ENCODE assay signal across 5 fruit fly cellular contexts in genomic region chr3L:6608884-6609552, dm6.
TF ChIP-seq lines count a peak whose summit lies in the region.

Gene axed, plus strand, starts transcription at chr3L:6609325.

- TF ChIP-seq CTCF in whole organism, embryonic (GFP tag; optimal IDR thresholded peaks at IDR 0.05; lab: Kevin White, UChicago), result no peak

TF ChIP-seq in whole organism, adult, 20 proteins besides CTCF, POLR2A, EP300 and RAD21 (continues in another document):
- no peak for TF ChIP-seq CG7101 (tag; optimal IDR thresholded peaks at IDR 0.05; lab: Kevin White, UChicago)
- TF ChIP-seq CG11617 (GFP tag; optimal IDR thresholded peaks at IDR 0.05; lab: Kevin White, UChicago), result peak; percentile 37
- TF ChIP-seq cnc (optimal IDR thresholded peaks at IDR 0.05; lab: Kevin White, UChicago), result no peak
- TF ChIP-seq Mnt (GFP tag; optimal IDR thresholded peaks at IDR 0.05; lab: Kevin White, UChicago), result peak; percentile 17
- no peak for TF ChIP-seq Clk (GFP tag; optimal IDR thresholded peaks at IDR 0.05; lab: Kevin White, UChicago)
- no peak for TF ChIP-seq cic (GFP tag; optimal IDR thresholded peaks at IDR 0.05; lab: Kevin White, UChicago)
- TF ChIP-seq tj (GFP tag; optimal IDR thresholded peaks at IDR 0.05; lab: Kevin White, UChicago), result no peak
- TF ChIP-seq Crg-1 (GFP tag; optimal IDR thresholded peaks at IDR 0.05; lab: Kevin White, UChicago), result no peak
- TF ChIP-seq CG1620 (GFP tag; optimal IDR thresholded peaks at IDR 0.05; lab: Kevin White, UChicago), result no peak
- TF ChIP-seq CG5204 (GFP tag; optimal IDR thresholded peaks at IDR 0.05; lab: Kevin White, UChicago), result peak; percentile 69
- peak; percentile 30 for TF ChIP-seq Hr96 (GFP tag; optimal IDR thresholded peaks at IDR 0.05; lab: Kevin White, UChicago)
- TF ChIP-seq bab1 (GFP tag; optimal IDR thresholded peaks at IDR 0.05; lab: Kevin White, UChicago), result no peak
- TF ChIP-seq toe (GFP tag; optimal IDR thresholded peaks at IDR 0.05; lab: Kevin White, UChicago), result peak; percentile 2
- peak; percentile 28 for TF ChIP-seq pad (GFP tag; optimal IDR thresholded peaks at IDR 0.05; lab: Kevin White, UChicago)
- no peak for TF ChIP-seq kay (GFP tag; lab: Kevin White, UChicago; ENCODE audit: borderline replicate concordance)
- no peak for TF ChIP-seq ovo (GFP tag; optimal IDR thresholded peaks at IDR 0.05; lab: Kevin White, UChicago)
- peak; percentile 33 for TF ChIP-seq CG7045 (GFP tag; optimal IDR thresholded peaks at IDR 0.05; lab: Kevin White, UChicago)
- TF ChIP-seq CG33017 (tag; optimal IDR thresholded peaks at IDR 0.05; lab: Kevin White, UChicago), result no peak
- TF ChIP-seq CG14711 (tag; optimal IDR thresholded peaks at IDR 0.05; lab: Kevin White, UChicago), result peak; percentile 6

TF ChIP-seq in whole organism, embryonic, 481 proteins besides CTCF, POLR2A, EP300 and RAD21 (continues in another document):
- TF ChIP-seq Chrac-16 (GFP tag; optimal IDR thresholded peaks at IDR 0.05; lab: Kevin White, UChicago) (no peak), en (GFP tag; optimal IDR thresholded peaks at IDR 0.05; lab: Kevin White, UChicago) (no peak), CG16813 (GFP tag; IDR thresholded peaks at IDR 0.05; lab: Robert Waterston, UW; ENCODE audit: partially characterized antibody) (no peak), Bdp1 (GFP tag; optimal IDR thresholded peaks at IDR 0.05; lab: Kevin White, UChicago) (no peak), Dfd (GFP tag; optimal IDR thresholded peaks at IDR 0.05; lab: Kevin White, UChicago) (no peak), tap (tag; optimal IDR thresholded peaks at IDR 0.05; lab: Kevin White, UChicago) (no peak), CG17829 (tag; optimal IDR thresholded peaks at IDR 0.05; lab: Kevin White, UChicago) (no peak), chm (GFP tag; IDR thresholded peaks at IDR 0.05; lab: Robert Waterston, UW) (no peak), CG9932 (GFP tag; IDR thresholded peaks at IDR 0.05; lab: Robert Waterston, UW) (0 out of 2 replicates have a peak, but pooled peaks have one; percentile 11), Adf1 (GFP tag; IDR thresholded peaks at IDR 0.05; lab: Robert Waterston, UW) (no peak), CG6689 (GFP tag; IDR thresholded peaks at IDR 0.05; lab: Robert Waterston, UW) (no peak), CG8290 (GFP tag; optimal IDR thresholded peaks at IDR 0.05; lab: Kevin White, UChicago) (no peak), CG8290 (tag; optimal IDR thresholded peaks at IDR 0.05; lab: Kevin White, UChicago) (no peak), sob (GFP tag; IDR thresholded peaks at IDR 0.05; lab: Robert Waterston, UW) (no peak; the same call in 1 of the 2 replicates), Gsc (GFP tag; IDR thresholded peaks at IDR 0.05; lab: Robert Waterston, UW) (no peak), lola (GFP tag; optimal IDR thresholded peaks at IDR 0.05; lab: Kevin White, UChicago) (no peak), CG11696 (GFP tag; IDR thresholded peaks at IDR 0.05; lab: Robert Waterston, UW) (no peak), ab (GFP tag; optimal IDR thresholded peaks at IDR 0.05; lab: Kevin White, UChicago) (no peak), Ssrp (tag; optimal IDR thresholded peaks at IDR 0.05; lab: Kevin White, UChicago) (no peak), sens-2 (GFP tag; IDR thresholded peaks at IDR 0.05; lab: Robert Waterston, UW) (no peak)

TF ChIP-seq in whole organism, prepupa, 60 proteins besides CTCF, POLR2A, EP300 and RAD21:
- TF ChIP-seq svp (GFP tag; lab: Kevin White, UChicago) (peak; percentile 50), eg (GFP tag; IDR thresholded peaks at IDR 0.05; lab: Robert Waterston, UW) (0 out of 3 replicates have a peak, but pooled peaks have one; percentile 17), Sox102F (GFP tag; optimal IDR thresholded peaks at IDR 0.05; lab: Kevin White, UChicago) (no peak)

TF ChIP-seq in whole organism, pupa, 21 proteins besides CTCF, POLR2A, EP300 and RAD21:
- TF ChIP-seq fd96Ca (GFP tag; IDR thresholded peaks at IDR 0.05; lab: Robert Waterston, UW) (no peak), CG32121 (GFP tag; IDR thresholded peaks at IDR 0.05; lab: Robert Waterston, UW) (peak; percentile 38; the same call in 1 of the 2 replicates), CG13204 (GFP tag; optimal IDR thresholded peaks at IDR 0.05; lab: Kevin White, UChicago) (no peak), D1 (tag; optimal IDR thresholded peaks at IDR 0.05; lab: Kevin White, UChicago) (no peak), Pif1B (GFP tag; optimal IDR thresholded peaks at IDR 0.05; lab: Kevin White, UChicago) (no peak), CG4496 (GFP tag; IDR thresholded peaks at IDR 0.05; lab: Robert Waterston, UW) (0 out of 3 replicates have a peak, but pooled peaks have one; percentile 12), CG8301 (tag; optimal IDR thresholded peaks at IDR 0.05; lab: Kevin White, UChicago) (no peak), CG9948 (tag; optimal IDR thresholded peaks at IDR 0.05; lab: Kevin White, UChicago) (no peak), Pif1A (GFP tag; optimal IDR thresholded peaks at IDR 0.05; lab: Kevin White, UChicago) (no peak), CG12605 (GFP tag; IDR thresholded peaks at IDR 0.05; lab: Robert Waterston, UW) (peak; percentile 37; the same call in 1 of the 2 replicates), CG15710 (tag; optimal IDR thresholded peaks at IDR 0.05; lab: Kevin White, UChicago) (no peak)

TF ChIP-seq in whole organism, wandering third instar larva, 38 proteins besides CTCF, POLR2A, EP300 and RAD21:
- TF ChIP-seq pan (optimal IDR thresholded peaks at IDR 0.05; lab: Kevin White, UChicago), result no peak
- no peak for TF ChIP-seq Rel (GFP tag; optimal IDR thresholded peaks at IDR 0.05; lab: Kevin White, UChicago)
- TF ChIP-seq Rel (tag; optimal IDR thresholded peaks at IDR 0.05; lab: Kevin White, UChicago), result peak; percentile 27
- TF ChIP-seq Sp1 (GFP tag; optimal IDR thresholded peaks at IDR 0.05; lab: Kevin White, UChicago), result no peak
